Worm (Caenorhabditis elegans) whole organism, L4 larva: ENCODE measurements around the gene gid-7.

Source experiments
- D1046.2 ChIP-seq: fragments of 200-800 bp; sonication (Bioruptor generic); IDR thresholded peaks from 2 replicates; pipeline ENCODE4 v1.3.6; 2022; ENCODE audit warnings: missing genetic modification characterization, missing compliant biosample characterization
- F10B5.3 ChIP-seq: sonication (generic microtip); optimal IDR thresholded peaks from 2 replicates; lab custom pipeline; 2016; ENCODE audit warnings: mild to moderate bottlenecking, missing genetic modification characterization, missing compliant biosample characterization
- F26F4.8 ChIP-seq: fragments of 200-800 bp; sonication (Bioruptor generic); conservative IDR thresholded peaks from 2 replicates; pipeline ENCODE4 v1.3.6; 2022; ENCODE audit warnings: missing genetic modification characterization, missing compliant biosample characterization
- F44E2.7 ChIP-seq: fragments of 200-800 bp; sonication (Bioruptor generic); IDR thresholded peaks from 2 replicates; pipeline ENCODE4 v2.1.2; 2022; ENCODE audit warnings: missing genetic modification characterization, missing compliant biosample characterization
- F49E8.2 ChIP-seq: sonication (generic microtip); optimal IDR thresholded peaks from 2 replicates; lab custom pipeline; 2016; ENCODE audit warnings: missing compliant biosample characterization, mild to moderate bottlenecking, missing genetic modification characterization, borderline replicate concordance
- R02D3.7 ChIP-seq: fragments of 150-350 bp; sonication (generic microtip); optimal IDR thresholded peaks from 3 replicates; lab custom pipeline; 2014; ENCODE audit warnings: missing biosample characterization, missing genetic modification characterization
- T20F7.1 ChIP-seq: fragments of 200-800 bp; sonication (Bioruptor generic); optimal IDR thresholded peaks from 2 replicates; lab custom pipeline; 2018; ENCODE audit warnings: mild to moderate bottlenecking, missing genetic modification characterization, missing compliant biosample characterization
- T26A8.4 ChIP-seq: fragments of 200-800 bp; sonication (Bioruptor generic); IDR thresholded peaks from 2 replicates; pipeline ENCODE4 v1.3.6; 2022; ENCODE audit warnings: missing genetic modification characterization, missing compliant biosample characterization
- Y105C5A.15 ChIP-seq: fragments of 200-800 bp; sonication (Bioruptor generic); IDR thresholded peaks from 2 replicates; pipeline ENCODE4 v1.3.6; 2022; ENCODE audit warnings: missing genetic modification characterization, missing compliant biosample characterization
- Y48G9A.11 ChIP-seq: fragments of 200-800 bp; sonication (Bioruptor generic); IDR thresholded peaks from 2 replicates; pipeline ENCODE4 v1.3.6; 2022; ENCODE audit warnings: missing genetic modification reagents, missing genetic modification characterization, missing compliant biosample characterization
- Y5F2A.4 ChIP-seq: fragments of 200-800 bp; sonication (Bioruptor generic); optimal IDR thresholded peaks from 2 replicates; lab custom pipeline; 2018; ENCODE audit warnings: mild to moderate bottlenecking, missing genetic modification characterization, missing compliant biosample characterization
- ZK337.2 ChIP-seq: fragments of 200-800 bp; sonication (Bioruptor generic); IDR thresholded peaks from 2 replicates; pipeline ENCODE4 v1.3.6; 2022; ENCODE audit warnings: missing genetic modification reagents, missing genetic modification characterization, missing compliant biosample characterization
- ZK546.5 ChIP-seq, 2 experiments: sonication (generic microtip); optimal IDR thresholded peaks; 2 replicates each; lab custom pipeline; 2017; ENCODE audit warnings: missing biosample characterization in 2 of 2, missing genetic modification characterization in 2 of 2
- aha-1 ChIP-seq: fragments of 150-350 bp; peaks from one replicate; lab custom pipeline; 2014; ENCODE audit warnings: missing biosample characterization, missing genetic modification characterization
- ama-1 ChIP-seq: fragments of 150-350 bp; optimal IDR thresholded peaks from 2 replicates; lab custom pipeline; 2014; ENCODE audit warnings: inconsistent platforms, mixed read lengths
- arid-1 ChIP-seq: fragments of 200-800 bp; sonication (Bioruptor generic); conservative IDR thresholded peaks from 2 replicates; pipeline ENCODE4 v1.3.6; 2022; ENCODE audit warnings: missing genetic modification reagents, missing genetic modification characterization, missing compliant biosample characterization
- attf-4 ChIP-seq: sonication (generic microtip); optimal IDR thresholded peaks from 3 replicates; lab custom pipeline; 2017; ENCODE audit warnings: missing biosample characterization, missing genetic modification characterization
- ceh-20 ChIP-seq: fragments of 200-800 bp; sonication (Bioruptor generic); IDR thresholded peaks from 2 replicates; pipeline ENCODE4 v1.3.6; 2022; ENCODE audit warnings: missing genetic modification reagents, missing genetic modification characterization, missing compliant biosample characterization
- ceh-62 ChIP-seq: sonication (generic microtip); optimal IDR thresholded peaks from 2 replicates; lab custom pipeline; 2017; ENCODE audit warnings: missing biosample characterization, missing genetic modification characterization
- ces-1 ChIP-seq: fragments of 150-350 bp; sonication (generic microtip); optimal IDR thresholded peaks from 4 replicates; lab custom pipeline; 2014; ENCODE audit warnings: missing biosample characterization, missing genetic modification reagents, missing genetic modification characterization
- cey-2 ChIP-seq: sonication (generic microtip); optimal IDR thresholded peaks from 3 replicates; lab custom pipeline; 2017; ENCODE audit warnings: missing genetic modification characterization, mild to moderate bottlenecking, missing compliant biosample characterization, antibody characterized with exemption, borderline replicate concordance; ENCODE audit not compliant: insufficient read depth
- ctbp-1 ChIP-seq: fragments of 200-800 bp; sonication (Bioruptor generic); IDR thresholded peaks from 2 replicates; pipeline ENCODE4 v1.3.6; 2022; ENCODE audit warnings: missing genetic modification reagents, missing genetic modification characterization, missing compliant biosample characterization
- daf-16 ChIP-seq, 3 experiments: sonication (generic microtip); optimal IDR thresholded peaks; 2 replicates each; lab custom pipeline; 2016 to 2017; ENCODE audit warnings: missing genetic modification characterization in 3 of 3, missing genetic modification reagents in 3 of 3, mild to moderate bottlenecking in 2 of 3, missing compliant biosample characterization in 2 of 3, missing biosample characterization in 1 of 3, moderate library complexity in 1 of 3
- daf-19 ChIP-seq: fragments of 200-800 bp; sonication (Bioruptor generic); conservative IDR thresholded peaks from 2 replicates; pipeline ENCODE4 v1.3.6; 2022; ENCODE audit warnings: missing genetic modification characterization, missing compliant biosample characterization
- dmd-6 ChIP-seq: fragments of 200-800 bp; sonication (Bioruptor generic); IDR thresholded peaks from 2 replicates; pipeline ENCODE4 v1.3.6; 2022; ENCODE audit warnings: missing genetic modification reagents, missing genetic modification characterization, missing compliant biosample characterization
- fos-1 ChIP-seq: fragments of 150-350 bp; optimal IDR thresholded peaks from 2 replicates; lab custom pipeline; 2014; ENCODE audit warnings: missing biosample characterization, missing genetic modification characterization
- hif-1 ChIP-seq, 2 experiments: sonication (generic microtip); optimal IDR thresholded peaks; 2 replicates each; lab custom pipeline; 2016 to 2017; ENCODE audit warnings: missing compliant biosample characterization in 2 of 2, missing genetic modification characterization in 2 of 2, missing genetic modification reagents in 2 of 2, missing genotype in 2 of 2, mild to moderate bottlenecking in 1 of 2
- hlh-30 ChIP-seq: sonication (generic microtip); optimal IDR thresholded peaks from 2 replicates; lab custom pipeline; 2017; ENCODE audit warnings: antibody characterized with exemption, mild to moderate bottlenecking, missing genetic modification characterization, missing compliant biosample characterization; ENCODE audit not compliant: insufficient read depth
- jun-1 ChIP-seq: fragments of 150-350 bp; optimal IDR thresholded peaks from 2 replicates; lab custom pipeline; 2014; ENCODE audit warnings: missing biosample characterization, missing genetic modification reagents, missing genetic modification characterization
- lim-7 ChIP-seq: fragments of 200-800 bp; sonication (Bioruptor generic); IDR thresholded peaks from 2 replicates; pipeline ENCODE4 v1.3.6; 2022; ENCODE audit warnings: missing genetic modification characterization, missing compliant biosample characterization
- lin-29 ChIP-seq: fragments of 200-800 bp; sonication (Bioruptor generic); IDR thresholded peaks from 2 replicates; pipeline ENCODE4 v1.3.6; 2022; ENCODE audit warnings: missing genetic modification reagents, missing genetic modification characterization, missing compliant biosample characterization
- lin-38 ChIP-seq: fragments of 200-800 bp; sonication (Bioruptor generic); IDR thresholded peaks from 2 replicates; pipeline ENCODE4 v1.3.6; 2022; ENCODE audit warnings: missing genetic modification reagents, missing genetic modification characterization, missing compliant biosample characterization
- lir-3 ChIP-seq: sonication (generic microtip); optimal IDR thresholded peaks from 2 replicates; lab custom pipeline; 2016; ENCODE audit warnings: mild to moderate bottlenecking, missing genetic modification characterization, missing compliant biosample characterization
- lsy-2 ChIP-seq, 2 experiments: fragments of 150-350 bp in 1 of 2; sonication (generic microtip) in 1 of 2; optimal IDR thresholded peaks; 2 replicates each; lab custom pipeline; 2014 to 2017; ENCODE audit warnings: missing biosample characterization in 2 of 2, missing genetic modification characterization in 2 of 2
- nhr-11 ChIP-seq: fragments of 150-350 bp; optimal IDR thresholded peaks from 2 replicates; lab custom pipeline; 2014; ENCODE audit warnings: missing biosample characterization, missing genetic modification characterization
- nhr-25 ChIP-seq: sonication (generic microtip); optimal IDR thresholded peaks from 2 replicates; lab custom pipeline; 2017; ENCODE audit warnings: missing genetic modification characterization, mild to moderate bottlenecking, missing compliant biosample characterization, antibody characterized with exemption, moderate library complexity, borderline replicate concordance; ENCODE audit not compliant: insufficient read depth
- nhr-42 ChIP-seq: fragments of 200-800 bp; sonication (Bioruptor generic); IDR thresholded peaks from 2 replicates; pipeline ENCODE4 v1.3.6; 2022; ENCODE audit warnings: missing genetic modification characterization, missing compliant biosample characterization
- nhr-76 ChIP-seq: fragments of 150-350 bp; optimal IDR thresholded peaks from 2 replicates; lab custom pipeline; 2014; ENCODE audit warnings: missing biosample characterization, missing genetic modification characterization
- nhr-77 ChIP-seq: fragments of 150-350 bp; optimal IDR thresholded peaks from 2 replicates; lab custom pipeline; 2014; ENCODE audit warnings: missing biosample characterization, missing genetic modification characterization
- php-3 ChIP-seq: fragments of 200-800 bp; sonication (Bioruptor generic); IDR thresholded peaks from 2 replicates; pipeline ENCODE4 v1.3.6; 2022; ENCODE audit warnings: missing genetic modification reagents, missing genetic modification characterization, missing compliant biosample characterization
- pqm-1 ChIP-seq: sonication (generic microtip); optimal IDR thresholded peaks from 2 replicates; lab custom pipeline; 2017; ENCODE audit warnings: missing biosample characterization, missing genetic modification characterization
- sdz-12 ChIP-seq: fragments of 200-800 bp; sonication (Bioruptor generic); optimal IDR thresholded peaks from 2 replicates; lab custom pipeline; 2018; ENCODE audit warnings: mild to moderate bottlenecking, missing genetic modification characterization, missing compliant biosample characterization
- snpc-1.2 ChIP-seq: fragments of 200-800 bp; sonication (Bioruptor generic); IDR thresholded peaks from 2 replicates; pipeline ENCODE4 v1.3.6; 2022; ENCODE audit warnings: missing genetic modification reagents, missing genetic modification characterization, missing compliant biosample characterization
- snpc-4 ChIP-seq: fragments of 150-350 bp; optimal IDR thresholded peaks from 2 replicates; lab custom pipeline; 2014; ENCODE audit warnings: missing biosample characterization, missing genetic modification characterization
- unc-130 ChIP-seq: sonication (generic microtip); optimal IDR thresholded peaks from 2 replicates; lab custom pipeline; 2016; ENCODE audit warnings: missing genetic modification reagents, missing genetic modification characterization, missing compliant biosample characterization
- vab-7 ChIP-seq: fragments of 200-800 bp; sonication (Bioruptor generic); IDR thresholded peaks from 2 replicates; pipeline ENCODE4 v1.3.6; 2022; ENCODE audit warnings: missing genetic modification reagents, missing genetic modification characterization, missing compliant biosample characterization
- zfp-2 ChIP-seq: sonication (generic microtip); optimal IDR thresholded peaks from 2 replicates; lab custom pipeline; 2016; ENCODE audit warnings: mild to moderate bottlenecking, missing genetic modification characterization, missing compliant biosample characterization
- zip-2 ChIP-seq: fragments of 150-350 bp; optimal IDR thresholded peaks from 2 replicates; lab custom pipeline; 2014; ENCODE audit warnings: missing biosample characterization, missing genetic modification characterization
- ztf-7 ChIP-seq: fragments of 150-350 bp; optimal IDR thresholded peaks from 2 replicates; lab custom pipeline; 2014; ENCODE audit warnings: missing biosample characterization, missing genetic modification characterization

The gid-7 gene

ce11 chrV:3784167-3784734 is 27.4 kb upstream of the gid-7 start, which contains the start of gene R08F11.1 (continued):
- TF ChIP-seq pqm-1 (peak; percentile 74), hif-1 (tag; optimal IDR thresholded peaks at IDR 0.05; lab: Kevin White, UChicago) (peak in 1 of 2 experiments; percentile 79)

- TF ChIP-seq lin-38 (GFP tag; lab: Robert Waterston, UW) (no peak), php-3 (GFP tag; lab: Robert Waterston, UW) (0 out of 2 replicates have a peak, but pooled peaks have one; percentile 21), nhr-76 (tag; lab: Kevin White, UChicago) (no peak), T26A8.4 (GFP tag; lab: Robert Waterston, UW) (no peak), Y48G9A.11 (no peak), ceh-62 (no peak), ctbp-1 (GFP tag; lab: Robert Waterston, UW) (no peak), ZK546.5 (tag; optimal IDR thresholded peaks at IDR 0.05; lab: Kevin White, UChicago) (no peak), daf-19 (no peak), F10B5.3 (tag; lab: Kevin White, UChicago) (no peak), hlh-30 (tag; lab: Kevin White, UChicago) (peak; percentile 58), snpc-1.2 (GFP tag; lab: Robert Waterston, UW) (no peak), attf-4 (no peak), aha-1 (tag; lab: Kevin White, UChicago) (peak; percentile 100), sdz-12 (GFP tag; lab: Kevin White, UChicago) (no peak), arid-1 (GFP tag; lab: Robert Waterston, UW) (no peak), ztf-7 (tag; lab: Kevin White, UChicago) (no peak), ceh-20 (GFP tag; lab: Robert Waterston, UW) (no peak), nhr-11 (tag; lab: Kevin White, UChicago) (no peak), lir-3 (tag; lab: Kevin White, UChicago) (no peak), unc-130 (GFP tag; lab: Kevin White, UChicago) (no peak), D1046.2 (GFP tag; lab: Robert Waterston, UW) (no peak), R02D3.7 (tag; lab: Kevin White, UChicago) (no peak), Y5F2A.4 (GFP tag; lab: Kevin White, UChicago) (no peak), ces-1 (GFP tag; lab: Kevin White, UChicago) (no peak), lin-29 (GFP tag; lab: Robert Waterston, UW) (no peak), F26F4.8 (GFP tag; lab: Robert Waterston, UW) (no peak), F44E2.7 (GFP tag; lab: Robert Waterston, UW) (no peak), lsy-2 (tag; optimal IDR thresholded peaks at IDR 0.05; lab: Kevin White, UChicago) (no peak), T20F7.1 (GFP tag; lab: Kevin White, UChicago) (no peak), fos-1 (no peak), jun-1 (tag; lab: Kevin White, UChicago) (no peak), nhr-25 (tag; lab: Kevin White, UChicago) (no peak), nhr-77 (tag; lab: Kevin White, UChicago) (peak; percentile 2), cey-2 (no peak), F49E8.2 (tag; lab: Kevin White, UChicago) (no peak), zip-2 (tag; lab: Kevin White, UChicago) (no peak), ama-1 (lab: Kevin White, UChicago) (no peak), lim-7 (GFP tag; lab: Robert Waterston, UW) (no peak), zfp-2 (no peak), Y105C5A.15 (GFP tag; lab: Robert Waterston, UW) (no peak), dmd-6 (GFP tag; lab: Robert Waterston, UW) (peak; percentile 82), daf-16 (GFP tag; optimal IDR thresholded peaks at IDR 0.05; lab: Kevin White, UChicago) (no peak), daf-16 (tag; optimal IDR thresholded peaks at IDR 0.05; lab: Kevin White, UChicago) (peak; percentile 84), vab-7 (GFP tag; lab: Robert Waterston, UW) (no peak), ZK337.2 (GFP tag; lab: Robert Waterston, UW) (no peak), snpc-4 (tag; lab: Kevin White, UChicago) (no peak), nhr-42 (GFP tag; lab: Robert Waterston, UW) (no peak)
Observed at ce11 chrV:3776946-3777345, 20.1 kb upstream of the gid-7 start.
